Worm (Caenorhabditis elegans): ENCODE measurements around the gene arx-5.

DNA sequence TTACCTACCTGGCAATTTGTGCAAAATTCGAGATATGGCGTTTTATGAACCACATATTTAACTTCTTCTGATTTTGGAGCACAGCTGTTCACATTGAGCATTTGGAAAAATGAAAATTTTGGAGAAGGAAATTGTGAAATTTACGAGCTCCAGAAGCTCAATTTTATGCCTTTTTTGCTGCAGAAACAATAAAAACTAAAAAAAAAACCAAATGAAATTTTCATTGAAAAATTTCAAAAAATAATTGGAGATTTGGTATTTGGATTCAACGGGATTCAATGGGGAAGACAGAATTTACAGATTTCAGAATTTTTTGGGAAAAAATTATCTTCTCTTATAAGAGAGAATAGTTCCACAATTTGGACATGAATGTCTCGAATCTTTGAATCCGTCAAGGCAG lies 38.7 kb upstream of the arx-5 start, which contains the start of gene Y37D8A.26:
- TF ChIP-seq ceh-82 (tag; optimal IDR thresholded peaks at IDR 0.05) (no peak), nhr-77 (tag; optimal IDR thresholded peaks at IDR 0.05) (no peak), unc-39 (tag; optimal IDR thresholded peaks at IDR 0.05) (no peak), ama-1 (optimal IDR thresholded peaks at IDR 0.05) (no peak), lin-39 (tag; optimal IDR thresholded peaks at IDR 0.05) (no peak), nhr-23 (tag; optimal IDR thresholded peaks at IDR 0.05) (no peak), lin-15B (tag; optimal IDR thresholded peaks at IDR 0.05) (no peak), nhr-11 (tag; optimal IDR thresholded peaks at IDR 0.05) (no peak), mdl-1 (tag; optimal IDR thresholded peaks at IDR 0.05) (no peak), fos-1 (tag; optimal IDR thresholded peaks at IDR 0.05) (no peak), zag-1 (tag; optimal IDR thresholded peaks at IDR 0.05) (no peak), snpc-4 (tag; optimal IDR thresholded peaks at IDR 0.05) (no peak)

Data from whole organism, L3 larva.